Worm (Caenorhabditis elegans): ENCODE results near the gene sut-2.
"Not testable (repeated sequence)": the region's sequence is repeated elsewhere in the genome, so short reads cannot be mapped to it uniquely, and the experiment has no call there.

The sut-2 gene

DNA sequence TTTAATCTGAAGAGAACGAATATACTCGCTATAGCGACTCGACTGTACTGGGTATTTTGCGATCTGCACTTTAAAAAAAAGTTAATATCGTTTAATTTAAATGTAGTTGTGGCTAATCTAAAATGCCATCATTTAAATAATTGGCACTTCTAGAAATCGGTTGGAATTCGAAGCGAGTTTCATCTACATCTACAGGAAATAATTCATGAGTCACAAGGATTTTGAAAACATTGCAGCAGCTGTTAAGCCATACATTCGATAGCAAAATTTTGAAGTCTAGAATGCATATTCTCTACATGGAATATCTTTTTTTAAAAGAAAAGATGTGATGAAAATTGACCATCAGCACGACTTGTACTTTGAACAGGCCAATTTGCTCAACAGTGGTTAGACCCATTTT is 10.7 kb upstream of the sut-2 start:
- TF ChIP-seq unc-62 (GFP tag; optimal IDR thresholded peaks at IDR 0.05 in 1 of 2) = peak in 1 of 2 experiments; percentile 97
- no peak for TF ChIP-seq unc-62 (tag; optimal IDR thresholded peaks at IDR 0.05)
- no peak for TF ChIP-seq zfp-3 (GFP tag; conservative IDR thresholded peaks at IDR 0.05)

DNA sequence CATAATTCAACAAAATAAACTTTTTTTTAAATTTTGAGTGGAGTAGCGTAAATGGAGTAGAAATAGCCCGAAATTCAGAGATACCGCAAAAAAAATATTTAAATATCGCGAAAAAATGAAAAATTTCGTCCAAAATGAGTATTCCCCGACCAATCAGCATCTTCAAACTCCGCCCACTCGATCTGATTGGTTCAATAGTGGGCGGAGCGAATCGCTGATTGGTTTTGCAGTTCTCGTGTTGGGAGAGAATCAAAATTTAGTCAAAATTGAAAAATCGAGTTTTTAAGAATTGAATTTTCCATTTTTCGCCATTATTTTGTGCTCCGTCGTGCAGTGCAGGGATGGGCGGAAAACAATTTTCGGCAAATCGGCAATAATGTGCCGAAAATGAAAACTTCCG is 5.6 kb upstream of the sut-2 start:
- TF ChIP-seq T20F7.1 (GFP tag; optimal IDR thresholded peaks at IDR 0.05) (no peak), fkh-10 (GFP tag; optimal IDR thresholded peaks at IDR 0.05) (no peak), unc-39 (tag; optimal IDR thresholded peaks at IDR 0.05) (no peak), nhr-48 (tag; optimal IDR thresholded peaks at IDR 0.05) (no peak), cey-2 (tag; optimal IDR thresholded peaks at IDR 0.05; ENCODE audit: borderline replicate concordance, insufficient read depth) (no peak), rbr-2 (tag; optimal IDR thresholded peaks at IDR 0.05) (no peak)

DNA sequence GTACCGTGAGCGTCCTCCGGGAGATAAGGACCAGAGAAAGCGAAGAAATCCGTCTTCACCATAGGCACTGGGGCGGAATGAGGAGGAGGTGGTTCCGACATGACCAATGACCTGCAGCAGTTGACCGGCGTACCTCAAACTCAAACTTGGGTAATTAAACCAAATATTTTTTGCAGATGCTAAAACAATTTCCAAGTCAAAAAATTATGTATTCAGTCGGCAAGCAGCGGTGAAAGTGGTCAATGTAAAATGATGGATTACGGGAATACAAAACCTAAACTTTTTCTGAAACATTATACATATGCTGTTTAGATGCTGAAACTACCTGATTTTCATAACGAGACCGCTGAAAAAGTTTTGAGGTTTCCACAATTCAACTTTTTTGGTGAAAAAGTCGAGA is 4.0 kb upstream of the sut-2 start, which contains the start of gene hpo-39:
Gene hpo-39, minus strand, starts transcription at position 101 of the 400 bp plus-strand sequence.
- TF ChIP-seq unc-39 (tag; optimal IDR thresholded peaks at IDR 0.05); fos-1 (tag; optimal IDR thresholded peaks at IDR 0.05); unc-130 (GFP tag; optimal IDR thresholded peaks at IDR 0.05): not testable (repeated sequence)

DNA sequence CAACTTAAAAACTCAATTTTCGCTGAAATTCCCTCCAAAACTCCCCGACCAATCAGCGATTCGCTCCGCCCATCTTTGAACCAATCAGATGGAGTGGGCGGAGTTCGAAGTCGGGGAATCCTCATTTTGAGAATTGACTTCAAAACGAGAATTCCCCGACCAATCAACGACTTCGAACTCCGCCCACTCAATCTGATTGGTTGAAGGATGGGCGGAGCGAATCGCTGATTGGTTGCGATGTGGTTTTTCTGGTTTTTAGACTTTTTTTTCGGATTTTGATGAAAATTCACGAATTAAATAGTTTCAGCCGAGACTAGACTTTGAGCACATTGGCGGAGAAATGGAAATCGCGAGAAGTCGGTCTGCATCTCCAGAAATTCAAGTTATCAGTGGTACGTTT is 2.1 kb upstream of the sut-2 start:
- no peak for TF ChIP-seq zip-2 (tag; optimal IDR thresholded peaks at IDR 0.05)

DNA sequence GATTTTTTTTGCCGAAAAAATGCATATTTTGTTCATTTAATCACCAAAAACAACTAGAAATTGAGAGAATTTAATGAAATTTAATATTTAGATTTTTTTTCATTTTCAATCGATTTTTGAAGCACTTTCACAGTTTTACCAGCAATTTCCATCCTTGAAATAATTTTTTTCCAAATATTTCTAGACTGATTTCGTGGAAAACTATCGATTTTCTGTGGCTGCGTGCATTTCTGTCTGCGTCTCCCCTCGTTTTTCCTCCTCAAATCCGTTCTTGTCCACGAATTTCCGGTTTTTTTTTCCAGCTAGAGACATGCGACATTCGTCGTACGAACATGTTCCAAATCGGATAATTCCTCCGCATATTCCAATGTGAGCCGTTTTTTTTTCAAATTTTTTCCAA is 984 bp upstream of the sut-2 start, which contains the start of gene Y61A9LA.3:
Gene Y61A9LA.3, plus strand, starts transcription at position 301 of the 400 bp plus-strand sequence.
- TF ChIP-seq hlh-11 (tag; optimal IDR thresholded peaks at IDR 0.05) = no peak
- no peak for TF ChIP-seq dmd-8 (GFP tag; IDR thresholded peaks at IDR 0.05)
- no peak for TF ChIP-seq ztf-7 (tag; optimal IDR thresholded peaks at IDR 0.05)
- TF ChIP-seq daf-12 (tag; optimal IDR thresholded peaks at IDR 0.05) = no peak
- no peak for TF ChIP-seq zip-2 (tag; optimal IDR thresholded peaks at IDR 0.05)
- TF ChIP-seq nhr-10 (tag; optimal IDR thresholded peaks at IDR 0.05) = no peak
- no peak for TF ChIP-seq fos-1 (tag; optimal IDR thresholded peaks at IDR 0.05)
- TF ChIP-seq ztf-11 (tag; optimal IDR thresholded peaks at IDR 0.05) = no peak
- no peak for TF ChIP-seq tag-97 (GFP tag; IDR thresholded peaks at IDR 0.05)

DNA sequence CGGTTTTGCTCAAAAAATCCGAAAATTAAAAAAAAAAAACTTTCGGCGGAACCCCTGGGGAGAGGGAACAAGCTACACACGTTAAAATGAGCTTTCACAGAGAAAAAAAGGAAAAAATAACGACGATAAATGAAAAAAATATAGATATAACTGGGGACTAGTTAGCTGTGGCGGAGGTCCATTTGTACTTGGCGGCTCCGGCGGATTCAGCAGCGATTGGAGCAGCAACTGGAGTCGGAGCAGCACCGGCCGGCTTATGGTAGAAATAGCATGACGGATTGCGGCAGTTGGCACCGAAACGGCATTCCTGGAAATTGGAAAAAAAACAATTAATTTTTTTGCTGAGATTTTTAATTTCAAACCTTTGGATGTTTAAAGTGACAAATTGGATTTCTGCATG is 7.4 kb downstream of the sut-2 start:
- TF ChIP-seq set-16 (GFP tag; IDR thresholded peaks at IDR 0.05) (0 out of 2 replicates have a peak, but pooled peaks have one; percentile 34), aha-1 (tag) (peak; percentile 75), F49E8.2 (tag; optimal IDR thresholded peaks at IDR 0.05; ENCODE audit: borderline replicate concordance) (no peak)

DNA sequence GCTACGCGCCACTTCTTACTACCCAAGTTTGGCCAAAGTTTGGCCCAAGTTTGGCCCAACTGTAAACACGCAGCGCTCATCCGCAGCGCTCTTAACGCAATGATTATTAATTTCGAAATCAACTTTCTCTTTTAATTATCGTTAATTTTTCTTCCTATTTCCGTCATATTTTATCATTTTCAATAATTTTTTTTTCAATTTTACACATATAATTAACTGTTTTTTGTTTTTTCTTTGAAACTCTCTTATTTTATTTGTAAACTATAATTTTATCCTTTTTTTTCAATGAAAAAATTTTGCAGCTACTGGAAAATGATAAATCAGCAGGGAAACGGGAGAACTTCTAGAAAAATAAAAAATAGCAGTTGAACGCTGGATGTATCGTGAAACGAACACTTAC is 9.4 kb downstream of the sut-2 start, which contains the start of gene Y61A9LA.4:
Gene Y61A9LA.4, plus strand, starts transcription at position 301 of the 400 bp plus-strand sequence.
- TF ChIP-seq Y75B8A.6 (GFP tag; IDR thresholded peaks at IDR 0.05); gei-8 (GFP tag; optimal IDR thresholded peaks at IDR 0.05); ztf-11 (tag; optimal IDR thresholded peaks at IDR 0.05): not testable (repeated sequence)

DNA sequence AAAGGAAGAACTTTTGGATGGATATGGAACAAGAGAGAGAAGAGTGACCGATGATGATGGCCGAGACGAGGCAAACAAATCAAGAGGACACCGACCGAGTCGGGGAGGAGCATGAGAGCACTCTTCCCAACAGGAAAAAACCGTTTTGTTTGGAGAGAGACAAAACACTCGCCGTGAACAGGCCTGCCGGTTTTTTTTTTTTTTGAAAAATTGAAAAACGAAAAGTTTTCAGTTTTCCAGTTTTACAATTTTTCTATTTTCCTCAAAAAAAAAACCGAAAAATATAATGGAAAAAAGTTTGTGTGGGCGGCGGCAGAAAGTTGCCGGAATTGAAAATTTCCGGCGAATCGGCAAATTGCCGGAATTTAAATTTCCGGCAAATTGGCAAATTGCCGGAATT is 10.1 kb downstream of the sut-2 start, which contains the start of gene Y61A9LA.7:
Gene Y61A9LA.7, minus strand, starts transcription at position 101 of the 400 bp plus-strand sequence.
- TF ChIP-seq lsy-2 (tag; optimal IDR thresholded peaks at IDR 0.05) = no peak
- no peak for TF ChIP-seq lin-1 (GFP tag; IDR thresholded peaks at IDR 0.05)
- TF ChIP-seq Y105C5A.15 (GFP tag; IDR thresholded peaks at IDR 0.05) = no peak
- peak in 1 of 2 experiments; percentile 37 for TF ChIP-seq unc-62 (GFP tag; optimal IDR thresholded peaks at IDR 0.05 in 1 of 2)
- TF ChIP-seq unc-62 (tag; optimal IDR thresholded peaks at IDR 0.05) = no peak
- no peak for TF ChIP-seq nhr-48 (tag; optimal IDR thresholded peaks at IDR 0.05)
- TF ChIP-seq ceh-44 (GFP tag; IDR thresholded peaks at IDR 0.05) = no peak
- no peak for TF ChIP-seq sdz-12 (GFP tag; optimal IDR thresholded peaks at IDR 0.05)
- no peak for TF ChIP-seq ztf-11 (tag; optimal IDR thresholded peaks at IDR 0.05)

Measured in whole organism, L4 larva.